Fruit fly (Drosophila melanogaster) whole organism: ENCODE data around the gene Ilp4.

Experiments used
- CG8478 ChIP-seq: fragments of >200 bp; optimal IDR thresholded peaks from 2 replicates; lab custom pipeline; 2018; ENCODE audit warnings: inconsistent platforms
- Dll ChIP-seq: fragments of >200 bp; optimal IDR thresholded peaks from 2 replicates; lab custom pipeline; 2017
- EcR ChIP-seq, 2 experiments: fragments of >200 bp; optimal IDR thresholded peaks; 2 replicates each; lab custom pipeline; 2017; ENCODE audit warnings: missing biosample characterization in 2 of 2, missing genetic modification characterization in 2 of 2, missing genetic modification reagents in 2 of 2
- pan ChIP-seq: fragments of >200 bp; optimal IDR thresholded peaks from 2 replicates; lab custom pipeline; 2017
- psq ChIP-seq: fragments of >200 bp; optimal IDR thresholded peaks from 2 replicates; lab custom pipeline; 2017
- usp ChIP-seq: fragments of >200 bp; optimal IDR thresholded peaks from 2 replicates; lab custom pipeline; 2017; ENCODE audit warnings: missing biosample characterization, missing genetic modification characterization, mixed read lengths

dm6 chr3L:9765710-9766005 lies 38.4 kb downstream of the Ilp4 start:
- TF ChIP-seq psq (lab: Kevin White, UChicago) (no peak), pan (lab: Kevin White, UChicago) (no peak), usp (GFP tag; lab: Kevin White, UChicago) (no peak), CG8478 (lab: Kevin White, UChicago) (no peak), EcR (GFP tag; optimal IDR thresholded peaks at IDR 0.05; lab: Kevin White, UChicago) (no peak), Dll (no peak)
